Worm (Caenorhabditis elegans) whole organism, L3 larva: ENCODE results near the gene cank-26.

Source experiments
- elt-1 ChIP-seq: fragments of 150-350 bp; optimal IDR thresholded peaks from 2 replicates; lab custom pipeline; 2014; ENCODE audit warnings: missing biosample characterization, missing genetic modification characterization
- lin-39 ChIP-seq: fragments of 150-350 bp; optimal IDR thresholded peaks from 2 replicates; lab custom pipeline; 2018; ENCODE audit warnings: missing biosample characterization, missing genetic modification reagents, missing genetic modification characterization

- TF ChIP-seq lin-39 (tag; lab: Kevin White, UChicago): no peak
- TF ChIP-seq elt-1 (tag; lab: Kevin White, UChicago): no peak
These were observed 43.6 kb downstream of the cank-26 start for ce11 chrII:3931230-3931629.
